Worm (Caenorhabditis elegans): ENCODE measurements around the gene mrpl-49.

DNA sequence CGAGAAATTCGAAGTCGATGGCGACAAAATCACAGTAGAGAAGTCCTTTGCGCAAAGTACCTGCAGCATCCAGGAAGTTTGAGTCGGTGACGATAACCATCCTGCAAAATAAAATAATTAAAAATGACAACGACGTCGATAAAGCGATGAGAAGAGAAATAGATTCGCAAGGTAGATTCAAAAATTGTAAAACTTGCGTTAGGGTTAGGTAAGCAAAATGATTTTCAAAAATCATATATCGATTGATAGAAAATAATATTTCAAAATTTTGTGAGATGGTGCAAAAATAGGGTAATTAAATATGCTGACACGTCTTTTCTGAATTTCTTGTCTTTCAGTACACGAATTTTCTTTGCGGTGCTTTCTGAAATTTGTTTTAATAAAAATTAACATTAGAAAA, 33.3 kb upstream of the mrpl-49 start, which contains the start of gene parn-1:
- TF ChIP-seq med-1 (GFP tag; optimal IDR thresholded peaks at IDR 0.05; ENCODE audit: insufficient read depth) (no peak), T22C8.4 (GFP tag; IDR thresholded peaks at IDR 0.05) (no peak), ztf-23 (GFP tag; IDR thresholded peaks at IDR 0.05) (no peak), tab-1 (GFP tag; IDR thresholded peaks at IDR 0.05) (no peak)

All from whole organism, midembryonic.